Fruit fly (Drosophila melanogaster) whole organism, adult: ENCODE results near the gene CG34039.

Experiments
- CG11617 ChIP-seq: fragments of 200-800 bp; sonication (Bioruptor generic); optimal IDR thresholded peaks from 2 replicates; lab custom pipeline; 2017; ENCODE audit warnings: mild to moderate bottlenecking, missing biosample characterization, missing genetic modification reagents, missing genetic modification characterization
- CG12768 ChIP-seq: fragments of 200-800 bp; sonication (Bioruptor generic); optimal IDR thresholded peaks from 2 replicates; lab custom pipeline; 2017; ENCODE audit warnings: missing biosample characterization, missing genetic modification characterization, mild to moderate bottlenecking, moderate library complexity, missing genetic modification reagents
- CG14711 ChIP-seq: fragments of 200-800 bp; sonication (Bioruptor generic); optimal IDR thresholded peaks from 2 replicates; lab custom pipeline; 2018; ENCODE audit warnings: missing biosample characterization, mild to moderate bottlenecking, missing genetic modification characterization, moderate library complexity
- CG1620 ChIP-seq: fragments of 200-800 bp; sonication (Bioruptor generic); optimal IDR thresholded peaks from 2 replicates; lab custom pipeline; 2016; ENCODE audit warnings: missing biosample characterization, missing genetic modification characterization
- CG33017 ChIP-seq: fragments of 200-800 bp; sonication (Bioruptor generic); optimal IDR thresholded peaks from 2 replicates; lab custom pipeline; 2018; ENCODE audit warnings: missing biosample characterization, mild to moderate bottlenecking, missing genetic modification characterization, moderate library complexity
- CG5204 ChIP-seq: fragments of 200-800 bp; sonication (Bioruptor generic); optimal IDR thresholded peaks from 2 replicates; lab custom pipeline; 2016; ENCODE audit warnings: missing biosample characterization, missing genetic modification characterization
- CG7045 ChIP-seq: fragments of 200-800 bp; sonication (Bioruptor generic); optimal IDR thresholded peaks from 2 replicates; lab custom pipeline; 2017; ENCODE audit warnings: missing biosample characterization, mild to moderate bottlenecking, missing genetic modification characterization
- CG7101 ChIP-seq: fragments of 200-800 bp; sonication (Bioruptor generic); optimal IDR thresholded peaks from 2 replicates; lab custom pipeline; 2018; ENCODE audit warnings: missing biosample characterization, mild to moderate bottlenecking, missing genetic modification characterization, moderate library complexity
- Clk ChIP-seq: fragments of 200-800 bp; sonication (Bioruptor generic); optimal IDR thresholded peaks from 2 replicates; lab custom pipeline; 2017; ENCODE audit warnings: missing biosample characterization, missing genetic modification characterization
- Crg-1 ChIP-seq: fragments of 200-800 bp; sonication (Bioruptor generic); optimal IDR thresholded peaks from 2 replicates; lab custom pipeline; 2016; ENCODE audit warnings: missing biosample characterization, missing genetic modification characterization
- Hr96 ChIP-seq: fragments of 200-800 bp; sonication (Bioruptor generic); optimal IDR thresholded peaks from 2 replicates; lab custom pipeline; 2016; ENCODE audit warnings: missing biosample characterization, missing genetic modification characterization
- Mnt ChIP-seq: fragments of 200-800 bp; sonication (Bioruptor generic); optimal IDR thresholded peaks from 2 replicates; lab custom pipeline; 2016; ENCODE audit warnings: missing biosample characterization, mild to moderate bottlenecking, missing genetic modification characterization
- bab1 ChIP-seq: fragments of 200-800 bp; sonication (Bioruptor generic); optimal IDR thresholded peaks from 3 replicates; lab custom pipeline; 2019; ENCODE audit warnings: missing biosample characterization, mild to moderate bottlenecking, missing genetic modification characterization, moderate library complexity
- cic ChIP-seq: fragments of 200-800 bp; sonication (Bioruptor generic); optimal IDR thresholded peaks from 2 replicates; lab custom pipeline; 2017; ENCODE audit warnings: missing biosample characterization, mild to moderate bottlenecking, missing genetic modification characterization, moderate library complexity
- cnc ChIP-seq, 2 experiments: fragments of >200 bp; optimal IDR thresholded peaks; 2 replicates each; lab custom pipeline; 2017
- kay ChIP-seq: fragments of 200-800 bp; sonication (Bioruptor generic); peaks from one replicate; lab custom pipeline; 2016; ENCODE audit warnings: missing biosample characterization, missing genetic modification characterization, borderline replicate concordance
- ovo ChIP-seq: fragments of 200-800 bp; sonication (Bioruptor generic); optimal IDR thresholded peaks from 2 replicates; lab custom pipeline; 2016; ENCODE audit warnings: missing biosample characterization, missing genetic modification characterization
- pad ChIP-seq: fragments of 200-800 bp; sonication (Bioruptor generic); optimal IDR thresholded peaks from 3 replicates; lab custom pipeline; 2017; ENCODE audit warnings: missing biosample characterization, missing genetic modification characterization, mild to moderate bottlenecking, moderate library complexity, missing genetic modification reagents
- tj ChIP-seq: fragments of 200-800 bp; sonication (Bioruptor generic); optimal IDR thresholded peaks from 3 replicates; lab custom pipeline; 2017; ENCODE audit warnings: missing biosample characterization, mild to moderate bottlenecking, missing genetic modification characterization, moderate library complexity
- toe ChIP-seq: fragments of 200-800 bp; sonication (Bioruptor generic); optimal IDR thresholded peaks from 2 replicates; lab custom pipeline; 2016; ENCODE audit warnings: missing biosample characterization, missing genetic modification characterization

The CG34039 gene

dm6 chr3L:14544987-14545943 lies 14.5 kb upstream of the CG34039 start:
- TF ChIP-seq Mnt (GFP tag; lab: Kevin White, UChicago) (no peak), CG12768 (no peak), CG7045 (no peak), CG14711 (tag; lab: Kevin White, UChicago) (no peak), Clk (GFP tag; lab: Kevin White, UChicago) (no peak), tj (no peak), ovo (GFP tag; lab: Kevin White, UChicago) (no peak), cnc (optimal IDR thresholded peaks at IDR 0.05; lab: Kevin White, UChicago) (no peak), Hr96 (no peak), CG33017 (tag; lab: Kevin White, UChicago) (no peak), kay (GFP tag; lab: Kevin White, UChicago) (peak; percentile 75), CG5204 (peak; percentile 26), CG11617 (GFP tag; lab: Kevin White, UChicago) (no peak), CG1620 (no peak), CG7101 (tag; lab: Kevin White, UChicago) (no peak)

DNA sequence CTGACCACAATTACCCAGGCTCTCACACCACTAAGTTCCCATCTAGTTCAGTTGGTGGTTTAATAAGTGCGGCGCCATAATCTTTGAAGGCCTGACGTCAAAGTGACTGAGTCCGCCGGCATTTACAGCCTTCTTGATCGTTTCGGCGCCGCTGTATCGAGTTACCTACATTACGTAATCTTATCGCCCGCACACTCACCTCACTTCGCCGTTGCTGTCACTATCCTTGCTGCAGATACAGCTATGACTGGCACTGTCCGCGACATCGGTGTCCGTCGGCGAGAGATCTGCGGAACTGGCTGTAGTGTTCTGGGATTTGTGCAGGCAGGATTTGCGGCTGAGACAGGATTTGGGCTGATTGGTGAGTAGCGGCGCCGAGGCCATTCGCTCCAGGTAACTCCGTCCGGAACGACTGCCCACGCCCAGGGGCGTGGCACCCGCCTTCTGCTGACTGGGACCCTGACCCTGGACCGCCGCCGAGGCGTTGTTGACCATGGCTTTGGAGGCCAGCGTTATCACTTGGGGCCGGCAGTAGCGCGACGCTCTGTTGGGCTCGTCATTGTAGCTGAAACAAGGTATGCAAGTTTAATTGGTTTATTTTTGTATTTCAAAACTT lies 12.8 kb upstream of the CG34039 start:
- TF ChIP-seq CG1620 = no peak
- TF ChIP-seq cic = peak; percentile 26
- no peak for TF ChIP-seq CG11617 (GFP tag; lab: Kevin White, UChicago)
- no peak for TF ChIP-seq CG33017 (tag; lab: Kevin White, UChicago)
- TF ChIP-seq CG7045 = no peak
- TF ChIP-seq CG12768 = no peak
- TF ChIP-seq Clk (GFP tag; lab: Kevin White, UChicago) = no peak

DNA sequence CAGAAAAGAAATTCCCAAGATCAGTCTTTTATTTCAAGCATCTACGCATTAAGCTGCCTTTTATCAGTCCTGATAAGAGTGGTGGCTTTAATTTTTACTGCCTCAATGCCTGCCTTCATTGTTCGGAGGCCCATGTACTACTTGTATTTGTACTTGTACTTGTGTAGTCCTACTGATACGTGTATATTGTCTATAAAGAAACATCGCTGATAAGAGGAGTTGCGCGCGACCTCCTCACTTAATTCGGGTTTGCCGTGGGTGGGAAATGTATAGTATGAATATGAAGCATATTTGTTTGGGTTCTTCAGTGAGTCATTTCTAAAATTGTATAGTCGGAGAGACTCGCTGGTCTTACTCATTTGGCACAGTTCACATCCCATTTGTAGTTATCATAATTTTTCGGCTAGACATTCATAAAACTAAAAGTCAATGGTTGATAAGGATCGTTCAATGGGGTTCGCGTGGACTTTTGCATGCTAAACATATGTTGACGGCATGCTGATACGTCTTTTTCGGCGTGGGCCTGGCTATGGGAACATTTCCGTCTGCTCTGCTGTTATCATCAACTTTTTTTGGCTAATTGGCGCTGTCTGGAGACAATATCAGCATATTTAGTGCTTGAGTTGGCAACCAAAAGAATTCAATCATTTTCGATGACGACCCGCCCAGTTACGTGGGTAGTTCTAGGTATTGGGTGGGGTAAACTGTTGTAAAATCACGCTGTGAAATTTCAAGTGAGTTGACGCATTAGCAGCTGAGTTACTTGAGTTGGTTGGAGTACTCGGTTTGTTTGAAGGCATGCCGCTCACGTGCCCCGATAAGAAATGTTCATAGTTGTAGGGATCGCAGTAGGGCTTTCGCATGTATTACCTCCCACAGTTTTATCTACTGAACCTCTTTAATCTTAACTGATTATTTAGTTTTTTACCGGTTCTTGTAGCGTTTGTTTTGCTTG lies 11.7 kb upstream of the CG34039 start:
- TF ChIP-seq pad (GFP tag; lab: Kevin White, UChicago) = no peak
- no peak for TF ChIP-seq CG11617 (GFP tag; lab: Kevin White, UChicago)
- TF ChIP-seq Crg-1 (GFP tag; lab: Kevin White, UChicago) = no peak
- no peak for TF ChIP-seq toe (GFP tag; lab: Kevin White, UChicago)
- peak; percentile 48 for TF ChIP-seq bab1
- no peak for TF ChIP-seq CG5204
- TF ChIP-seq CG7101 (tag; lab: Kevin White, UChicago) = no peak
- TF ChIP-seq CG33017 (tag; lab: Kevin White, UChicago) = no peak
- no peak for TF ChIP-seq CG7045
- TF ChIP-seq tj = peak; percentile 93
- no peak for TF ChIP-seq CG14711 (tag; lab: Kevin White, UChicago)
- TF ChIP-seq CG12768 = no peak
- TF ChIP-seq cic = peak; percentile 14
- no peak for TF ChIP-seq CG1620
- no peak for TF ChIP-seq Clk (GFP tag; lab: Kevin White, UChicago)
- peak; percentile 83 for TF ChIP-seq kay (GFP tag; lab: Kevin White, UChicago)
- TF ChIP-seq Mnt (GFP tag; lab: Kevin White, UChicago) = no peak
- no peak for TF ChIP-seq cnc (optimal IDR thresholded peaks at IDR 0.05; lab: Kevin White, UChicago)
- TF ChIP-seq ovo (GFP tag; lab: Kevin White, UChicago) = no peak
- no peak for TF ChIP-seq Hr96

- TF ChIP-seq toe (GFP tag; lab: Kevin White, UChicago) = no peak
- TF ChIP-seq bab1 = no peak
- no peak for TF ChIP-seq ovo (GFP tag; lab: Kevin White, UChicago)
- no peak for TF ChIP-seq CG1620
- no peak for TF ChIP-seq cic
- TF ChIP-seq Mnt (GFP tag; lab: Kevin White, UChicago) = no peak
- no peak for TF ChIP-seq pad (GFP tag; lab: Kevin White, UChicago)
- no peak for TF ChIP-seq CG12768
- no peak for TF ChIP-seq CG11617 (GFP tag; lab: Kevin White, UChicago)
- TF ChIP-seq CG33017 (tag; lab: Kevin White, UChicago) = no peak
- TF ChIP-seq CG7101 (tag; lab: Kevin White, UChicago) = no peak
- no peak for TF ChIP-seq CG7045
- TF ChIP-seq Hr96 = no peak
- no peak for TF ChIP-seq Crg-1 (GFP tag; lab: Kevin White, UChicago)
Observed at dm6 chr3L:14549215-14549614, 10.6 kb upstream of the CG34039 start.

dm6 chr3L:14549958-14550357 lies 9.8 kb upstream of the CG34039 start:
- TF ChIP-seq CG33017 (tag; lab: Kevin White, UChicago) (peak; percentile 12), ovo (GFP tag; lab: Kevin White, UChicago) (no peak), cic (no peak)
